Fruit fly (Drosophila melanogaster): Measurements from ENCODE around the gene CG33177.

Gene CG33177

DNA sequence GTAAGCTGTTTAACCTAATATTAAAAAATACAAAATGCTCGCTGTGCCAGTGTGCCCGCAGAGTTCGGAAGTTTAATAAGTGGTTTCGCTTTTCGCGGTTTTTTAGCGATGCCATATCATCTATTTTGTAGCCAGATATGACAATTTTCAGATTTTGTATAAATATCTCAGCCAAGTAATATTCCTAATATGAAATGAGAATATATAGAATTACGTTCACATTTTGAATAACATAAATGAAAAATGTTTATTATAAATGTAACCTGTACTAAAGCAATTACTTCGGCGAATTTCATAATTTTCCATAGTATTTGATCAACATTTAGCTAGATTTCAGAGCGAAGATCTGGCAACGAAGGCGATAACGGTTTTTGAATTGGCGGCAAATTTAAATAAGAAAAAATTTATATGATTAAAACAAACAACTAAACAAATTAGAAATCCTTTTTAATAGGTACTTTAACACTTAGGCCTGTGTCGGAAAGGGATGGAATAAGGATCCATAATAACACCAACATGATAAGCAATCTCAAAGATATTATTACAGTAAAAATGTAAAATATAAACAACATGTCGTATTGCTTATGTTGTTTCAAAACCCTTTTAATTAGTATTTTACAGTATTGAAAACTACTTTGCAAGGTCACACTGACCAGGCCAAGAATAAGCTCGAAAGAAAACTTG is 14.7 kb upstream of the CG33177 start, which contains the start of the genes opm and dob (continued):
- TF ChIP-seq Max (GFP tag; optimal IDR thresholded peaks at IDR 0.05) (peak; percentile 14), gsb (GFP tag; IDR thresholded peaks at IDR 0.05) (no peak), gfzf (GFP tag; optimal IDR thresholded peaks at IDR 0.05) (peak; percentile 73), Xbp1 (GFP tag; optimal IDR thresholded peaks at IDR 0.05) (no peak), hkb (optimal IDR thresholded peaks at IDR 0.05) (no peak), hkb (GFP tag; IDR thresholded peaks at IDR 0.05) (no peak), CHES-1-like (GFP tag; optimal IDR thresholded peaks at IDR 0.05) (no peak), Bgb (GFP tag; IDR thresholded peaks at IDR 0.05; ENCODE audit: partially characterized antibody) (no peak), Bdp1 (GFP tag; optimal IDR thresholded peaks at IDR 0.05) (no peak), fru (optimal IDR thresholded peaks at IDR 0.05) (no peak), Atf6 (GFP tag; IDR thresholded peaks at IDR 0.05) (no peak), Blimp-1 (GFP tag; optimal IDR thresholded peaks at IDR 0.05) (peak; percentile 52), CG12299 (tag; optimal IDR thresholded peaks at IDR 0.05) (no peak), p53 (GFP tag; optimal IDR thresholded peaks at IDR 0.05) (no peak), jumu (GFP tag; optimal IDR thresholded peaks at IDR 0.05) (no peak), Dip3 (GFP tag; optimal IDR thresholded peaks at IDR 0.05) (no peak), toy (GFP tag; IDR thresholded peaks at IDR 0.05) (no peak), ro (GFP tag; IDR thresholded peaks at IDR 0.05) (no peak), Ravus (GFP tag; IDR thresholded peaks at IDR 0.05) (no peak), mld (GFP tag; IDR thresholded peaks at IDR 0.05; ENCODE audit: partially characterized antibody) (no peak), CG10366 (GFP tag; IDR thresholded peaks at IDR 0.05) (no peak), insv (GFP tag; optimal IDR thresholded peaks at IDR 0.05) (no peak), CG10147 (GFP tag; optimal IDR thresholded peaks at IDR 0.05) (peak; percentile 20), CG34224 (GFP tag; IDR thresholded peaks at IDR 0.05; ENCODE audit: partially characterized antibody) (no peak), CG14050 (GFP tag; IDR thresholded peaks at IDR 0.05) (no peak), CG34422 (GFP tag; IDR thresholded peaks at IDR 0.05) (no peak), CG6765 (GFP tag; optimal IDR thresholded peaks at IDR 0.05) (no peak), Bteb2 (GFP tag; optimal IDR thresholded peaks at IDR 0.05) (no peak), CG11695 (GFP tag; IDR thresholded peaks at IDR 0.05) (no peak), CG10543 (GFP tag; optimal IDR thresholded peaks at IDR 0.05) (peak; percentile 6), unpg (GFP tag; optimal IDR thresholded peaks at IDR 0.05) (no peak), Sry-β (GFP tag; optimal IDR thresholded peaks at IDR 0.05) (peak; percentile 95), HLH4C (GFP tag; IDR thresholded peaks at IDR 0.05; ENCODE audit: partially characterized antibody) (no peak), dati (GFP tag; IDR thresholded peaks at IDR 0.05) (no peak), Adf1 (GFP tag; IDR thresholded peaks at IDR 0.05) (no peak), vfl (GFP tag; optimal IDR thresholded peaks at IDR 0.05) (no peak), CG13424 (tag; optimal IDR thresholded peaks at IDR 0.05) (peak; percentile 43), CG12744 (GFP tag; optimal IDR thresholded peaks at IDR 0.05) (no peak), tll (GFP tag; optimal IDR thresholded peaks at IDR 0.05) (no peak), prd (optimal IDR thresholded peaks at IDR 0.05) (no peak), prd (GFP tag; IDR thresholded peaks at IDR 0.05) (0 out of 3 replicates have a peak, but pooled peaks have one; percentile 4), Neu2 (GFP tag; optimal IDR thresholded peaks at IDR 0.05; ENCODE audit: borderline replicate concordance) (no peak), CG7372 (GFP tag; IDR thresholded peaks at IDR 0.05) (no peak), nom (GFP tag; optimal IDR thresholded peaks at IDR 0.05) (no peak), org-1 (GFP tag; optimal IDR thresholded peaks at IDR 0.05) (no peak), oc (tag; optimal IDR thresholded peaks at IDR 0.05) (no peak), Vsx1 (GFP tag; optimal IDR thresholded peaks at IDR 0.05) (no peak), ranshi (GFP tag; IDR thresholded peaks at IDR 0.05) (no peak), CG15601 (tag; optimal IDR thresholded peaks at IDR 0.05) (peak; percentile 28), Sin3A (optimal IDR thresholded peaks at IDR 0.05) (peak; percentile 69), CG4328 (GFP tag; optimal IDR thresholded peaks at IDR 0.05) (no peak)

Data from whole organism, embryonic.